Fruit fly (Drosophila melanogaster): Measurements from ENCODE around the gene Uggt.

Gene Uggt

dm6 chr3L:18854412-18854811 is 18.1 kb upstream of the Uggt start:
- TF ChIP-seq Crg-1 (GFP tag; optimal IDR thresholded peaks at IDR 0.05) = no peak
- no peak for TF ChIP-seq CG12768 (GFP tag; optimal IDR thresholded peaks at IDR 0.05)
- no peak for TF ChIP-seq CG11617 (GFP tag; optimal IDR thresholded peaks at IDR 0.05)
- TF ChIP-seq CG7045 (GFP tag; optimal IDR thresholded peaks at IDR 0.05) = no peak
- TF ChIP-seq Mnt (GFP tag; optimal IDR thresholded peaks at IDR 0.05) = no peak
- no peak for TF ChIP-seq kay (GFP tag; ENCODE audit: borderline replicate concordance)
- TF ChIP-seq cnc (optimal IDR thresholded peaks at IDR 0.05) = no peak
- no peak for TF ChIP-seq CG1620 (GFP tag; optimal IDR thresholded peaks at IDR 0.05)
- no peak for TF ChIP-seq bab1 (GFP tag; optimal IDR thresholded peaks at IDR 0.05)
- no peak for TF ChIP-seq pad (GFP tag; optimal IDR thresholded peaks at IDR 0.05)
- TF ChIP-seq CG7101 (tag; optimal IDR thresholded peaks at IDR 0.05) = no peak
- TF ChIP-seq CG33017 (tag; optimal IDR thresholded peaks at IDR 0.05) = no peak
- no peak for TF ChIP-seq toe (GFP tag; optimal IDR thresholded peaks at IDR 0.05)
- TF ChIP-seq CG14711 (tag; optimal IDR thresholded peaks at IDR 0.05) = no peak
- no peak for TF ChIP-seq cic (GFP tag; optimal IDR thresholded peaks at IDR 0.05)
- no peak for TF ChIP-seq tj (GFP tag; optimal IDR thresholded peaks at IDR 0.05)
- no peak for TF ChIP-seq CG5204 (GFP tag; optimal IDR thresholded peaks at IDR 0.05)

DNA sequence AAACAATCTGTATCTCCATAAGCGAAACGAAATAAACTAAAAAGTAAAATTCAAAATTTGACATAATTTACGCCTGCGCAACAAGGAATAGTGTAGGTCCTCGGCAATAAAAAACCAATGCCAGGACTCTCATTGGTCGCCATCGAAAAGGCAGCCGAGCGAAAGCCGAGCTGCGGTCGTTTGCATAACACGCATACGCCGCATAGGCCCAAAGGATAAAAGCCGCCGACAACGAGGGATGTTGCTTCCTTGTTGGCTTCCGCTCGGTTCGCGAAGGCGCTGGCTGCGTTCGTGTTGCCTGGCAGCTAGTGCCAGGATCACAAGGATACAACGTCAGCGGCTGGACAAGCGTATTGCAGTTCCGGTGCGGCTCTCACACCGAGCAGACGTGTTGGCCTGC is 12.1 kb upstream of the Uggt start:
- TF ChIP-seq CG7045 (GFP tag; optimal IDR thresholded peaks at IDR 0.05) (no peak), pad (GFP tag; optimal IDR thresholded peaks at IDR 0.05) (no peak), CG7101 (tag; optimal IDR thresholded peaks at IDR 0.05) (no peak)

DNA sequence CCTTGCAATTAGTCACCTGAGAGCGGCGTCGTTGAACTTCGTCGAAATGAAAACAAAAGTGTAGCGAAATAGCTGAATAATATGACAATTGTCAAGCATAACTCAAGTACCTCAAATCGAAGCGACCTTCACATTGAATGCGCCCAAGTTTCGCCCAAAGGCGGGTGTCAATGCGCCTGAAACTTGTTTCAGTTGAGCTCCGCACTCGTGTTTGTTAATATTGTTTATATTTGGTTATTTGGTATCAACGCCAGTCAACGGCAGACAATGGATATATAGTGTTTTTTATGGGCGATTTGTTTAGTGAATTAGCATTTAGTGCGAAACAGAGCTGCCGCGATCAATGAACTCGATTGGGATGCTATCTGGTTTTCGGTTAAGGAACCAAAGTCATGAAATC is 10.7 kb upstream of the Uggt start:
- peak; percentile 56 for TF ChIP-seq kay (GFP tag; ENCODE audit: borderline replicate concordance)
- TF ChIP-seq CG33017 (tag; optimal IDR thresholded peaks at IDR 0.05) = no peak
- no peak for TF ChIP-seq cic (GFP tag; optimal IDR thresholded peaks at IDR 0.05)

DNA sequence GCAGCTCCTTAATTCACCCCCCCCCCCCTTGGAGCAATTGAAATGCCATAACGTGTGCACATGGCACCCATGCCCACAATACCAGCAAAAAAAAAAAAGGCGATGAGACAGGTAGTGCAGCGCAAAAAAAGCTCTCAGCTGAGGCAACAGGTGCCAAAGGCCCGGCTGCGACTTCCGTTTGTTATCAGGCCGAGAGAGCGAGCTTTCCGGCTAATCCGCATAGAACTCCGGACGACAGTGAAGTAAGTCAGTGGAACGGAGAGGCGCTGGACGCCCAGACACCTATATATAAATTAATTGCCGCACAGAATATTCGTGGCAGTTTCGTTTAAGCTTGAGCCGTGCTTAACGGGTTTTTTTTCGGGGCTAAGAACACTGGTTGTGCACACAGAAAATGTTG is 9.2 kb upstream of the Uggt start, which contains the start of gene CG6865:
TSS of gene CG6865 (plus strand) at position 321 of the 400 bp plus-strand sequence.
- no peak for TF ChIP-seq CG7045 (GFP tag; optimal IDR thresholded peaks at IDR 0.05)
- TF ChIP-seq Crg-1 (GFP tag; optimal IDR thresholded peaks at IDR 0.05) = no peak
- TF ChIP-seq CG7101 (tag; optimal IDR thresholded peaks at IDR 0.05) = no peak

DNA sequence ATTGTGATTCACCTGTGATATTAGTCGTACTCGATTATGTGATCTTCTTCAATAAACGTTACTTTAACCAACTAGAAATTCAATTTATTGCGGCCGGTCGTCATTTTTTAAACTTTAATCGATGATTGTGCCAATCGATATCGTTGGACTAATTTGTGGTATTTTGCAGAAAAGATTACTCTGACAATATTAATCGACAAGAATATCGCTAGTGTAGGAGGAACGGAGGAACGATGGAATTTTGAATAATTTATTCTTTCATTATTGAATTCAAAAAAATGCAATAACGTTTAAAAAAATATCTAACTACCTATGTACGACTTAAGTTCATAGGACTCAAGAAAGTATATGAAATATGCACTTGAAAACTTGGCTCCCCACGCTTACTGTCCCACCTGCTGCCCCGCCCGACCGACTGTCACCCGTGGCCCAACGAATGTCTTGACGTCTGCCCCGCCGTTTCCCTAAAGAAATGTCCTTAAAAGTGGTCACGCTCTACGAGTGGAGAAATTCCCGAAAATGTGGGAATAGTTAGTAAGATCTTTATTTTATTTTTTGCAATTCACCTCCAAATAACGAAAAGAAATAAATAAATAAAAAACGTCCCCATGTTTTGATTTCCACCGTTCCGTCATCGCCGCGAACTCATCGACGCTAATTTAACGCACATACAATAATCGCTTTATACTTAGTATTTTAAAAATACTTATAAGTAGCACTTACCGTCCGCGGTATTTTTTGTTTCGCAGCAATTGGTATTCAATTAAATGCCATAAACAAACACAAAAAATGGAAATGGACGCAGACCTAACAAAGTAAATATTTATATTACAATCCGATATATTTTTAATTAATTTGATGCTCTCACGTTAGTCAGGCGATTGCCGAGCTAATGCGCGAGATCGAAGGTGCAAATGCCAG is 6.8 kb upstream of the Uggt start, which contains the start of gene CG14074:
TSS of gene CG14074 (plus strand) at position 779 of the 921 bp plus-strand sequence.
- TF ChIP-seq cnc (optimal IDR thresholded peaks at IDR 0.05) (no peak), pad (GFP tag; optimal IDR thresholded peaks at IDR 0.05) (no peak), Mnt (GFP tag; optimal IDR thresholded peaks at IDR 0.05) (no peak), CG1620 (GFP tag; optimal IDR thresholded peaks at IDR 0.05) (no peak), CG7045 (GFP tag; optimal IDR thresholded peaks at IDR 0.05) (no peak), Clk (GFP tag; optimal IDR thresholded peaks at IDR 0.05) (no peak), ovo (GFP tag; optimal IDR thresholded peaks at IDR 0.05) (no peak), Hr96 (GFP tag; optimal IDR thresholded peaks at IDR 0.05) (no peak), toe (GFP tag; optimal IDR thresholded peaks at IDR 0.05) (no peak), CG14711 (tag; optimal IDR thresholded peaks at IDR 0.05) (no peak), CG5204 (GFP tag; optimal IDR thresholded peaks at IDR 0.05) (no peak), CG7101 (tag; optimal IDR thresholded peaks at IDR 0.05) (no peak), Crg-1 (GFP tag; optimal IDR thresholded peaks at IDR 0.05) (no peak)

DNA sequence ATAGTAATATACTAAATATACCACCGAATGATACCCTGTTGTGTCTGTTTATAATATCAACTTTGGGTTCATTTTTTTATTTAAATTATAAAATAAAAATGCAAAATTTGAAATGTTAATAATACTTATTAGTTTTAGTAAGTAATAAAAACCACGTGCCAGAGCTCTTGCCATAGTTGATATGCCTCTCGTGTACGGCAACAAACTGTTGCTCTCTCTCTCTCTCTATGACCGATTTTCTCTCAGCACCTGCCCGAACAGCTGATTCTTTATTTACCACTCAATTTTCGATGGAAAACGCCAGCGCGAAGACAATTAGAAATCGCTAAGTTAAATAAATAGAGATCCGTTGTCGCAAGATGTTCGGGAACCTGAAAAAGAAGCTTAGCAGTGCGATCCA is 5.0 kb upstream of the Uggt start, which contains the start of gene Dysb:
TSS of gene Dysb (plus strand) at position 251 of the 400 bp plus-strand sequence.
- TF ChIP-seq Clk (GFP tag; optimal IDR thresholded peaks at IDR 0.05) (peak; percentile 11), cnc (optimal IDR thresholded peaks at IDR 0.05) (no peak), cic (GFP tag; optimal IDR thresholded peaks at IDR 0.05) (peak; percentile 52), CG14711 (tag; optimal IDR thresholded peaks at IDR 0.05) (peak; percentile 80), toe (GFP tag; optimal IDR thresholded peaks at IDR 0.05) (peak; percentile 5), pad (GFP tag; optimal IDR thresholded peaks at IDR 0.05) (peak; percentile 53), CG33017 (tag; optimal IDR thresholded peaks at IDR 0.05) (peak; percentile 87), CG7101 (tag; optimal IDR thresholded peaks at IDR 0.05) (peak; percentile 87), CG11617 (GFP tag; optimal IDR thresholded peaks at IDR 0.05) (peak; percentile 87), CG12768 (GFP tag; optimal IDR thresholded peaks at IDR 0.05) (peak; percentile 84), tj (GFP tag; optimal IDR thresholded peaks at IDR 0.05) (peak; percentile 62), CG1620 (GFP tag; optimal IDR thresholded peaks at IDR 0.05) (peak; percentile 34), ovo (GFP tag; optimal IDR thresholded peaks at IDR 0.05) (peak; percentile 51), Mnt (GFP tag; optimal IDR thresholded peaks at IDR 0.05) (peak; percentile 64), bab1 (GFP tag; optimal IDR thresholded peaks at IDR 0.05) (peak; percentile 88), CG7045 (GFP tag; optimal IDR thresholded peaks at IDR 0.05) (peak; percentile 83), kay (GFP tag; ENCODE audit: borderline replicate concordance) (no peak), Hr96 (GFP tag; optimal IDR thresholded peaks at IDR 0.05) (peak; percentile 13), CG5204 (GFP tag; optimal IDR thresholded peaks at IDR 0.05) (peak; percentile 71), Crg-1 (GFP tag; optimal IDR thresholded peaks at IDR 0.05) (no peak)
